Worm (Caenorhabditis elegans): ENCODE data around the gene nsy-7.
A peak's percentile ranks its signal among the peaks of the same experiment; 100 is the strongest.

nsy-7 gene

ce11 chrIV:8062359-8062758, 24.1 kb downstream of the nsy-7 start, which contains the start of gene sax-7:
Gene sax-7, plus strand, starts transcription at chrIV:8062659.
- TF ChIP-seq elt-3 (tag; optimal IDR thresholded peaks at IDR 0.05) (no peak), nhr-20 (tag; optimal IDR thresholded peaks at IDR 0.05) (no peak), nhr-85 (tag) (no peak), mab-9 (GFP tag; IDR thresholded peaks at IDR 0.05) (no peak), grh-1 (GFP tag; IDR thresholded peaks at IDR 0.05) (no peak), mef-2 (tag; optimal IDR thresholded peaks at IDR 0.05) (no peak), fkh-4 (tag; optimal IDR thresholded peaks at IDR 0.05; ENCODE audit: borderline replicate concordance) (no peak), zip-4 (GFP tag; optimal IDR thresholded peaks at IDR 0.05) (no peak), blmp-1 (tag; optimal IDR thresholded peaks at IDR 0.05) (no peak)

- TF ChIP-seq vab-15 (tag; optimal IDR thresholded peaks at IDR 0.05) (no peak), fos-1 (tag; optimal IDR thresholded peaks at IDR 0.05) (no peak), aha-1 (tag; optimal IDR thresholded peaks at IDR 0.05) (no peak), jun-1 (tag; optimal IDR thresholded peaks at IDR 0.05) (no peak), nhr-71 (tag; optimal IDR thresholded peaks at IDR 0.05) (no peak), nhr-20 (tag; optimal IDR thresholded peaks at IDR 0.05) (no peak), ces-1 (GFP tag; optimal IDR thresholded peaks at IDR 0.05) (no peak), elt-3 (tag; optimal IDR thresholded peaks at IDR 0.05) (no peak), C34B4.2 (tag; optimal IDR thresholded peaks at IDR 0.05) (no peak), ceh-8 (GFP tag; optimal IDR thresholded peaks at IDR 0.05) (no peak), irx-1 (tag; optimal IDR thresholded peaks at IDR 0.05) (no peak), ama-1 (optimal IDR thresholded peaks at IDR 0.05) (no peak), tbx-2 (tag; optimal IDR thresholded peaks at IDR 0.05) (no peak), dsc-1 (tag; optimal IDR thresholded peaks at IDR 0.05) (no peak), efl-3 (GFP tag; optimal IDR thresholded peaks at IDR 0.05) (no peak), nhr-12 (tag; optimal IDR thresholded peaks at IDR 0.05) (no peak), mab-9 (GFP tag; IDR thresholded peaks at IDR 0.05) (no peak), ztf-11 (tag; optimal IDR thresholded peaks at IDR 0.05) (no peak)
These were observed 25.2 kb downstream of the nsy-7 start for ce11 chrIV:8061267-8061666.

- TF ChIP-seq mef-2 (tag; optimal IDR thresholded peaks at IDR 0.05) (no peak), nhr-77 (tag; optimal IDR thresholded peaks at IDR 0.05) (no peak), lin-14 (GFP tag; optimal IDR thresholded peaks at IDR 0.05) (peak; percentile 25)
These were observed 32.5 kb downstream of the nsy-7 start for ce11 chrIV:8053955-8054354.

- peak; percentile 61 for TF ChIP-seq lin-14 (GFP tag; optimal IDR thresholded peaks at IDR 0.05)
- no peak for TF ChIP-seq dsc-1 (tag; optimal IDR thresholded peaks at IDR 0.05)
- TF ChIP-seq isw-1 (GFP tag; IDR thresholded peaks at IDR 0.05): no peak
These were observed 33.8 kb downstream of the nsy-7 start for ce11 chrIV:8052694-8053093.

- TF ChIP-seq lin-14 (GFP tag; optimal IDR thresholded peaks at IDR 0.05) (no peak), elt-3 (tag; optimal IDR thresholded peaks at IDR 0.05) (no peak), C16A3.4 (tag; optimal IDR thresholded peaks at IDR 0.05) (no peak), C04F5.9 (tag; optimal IDR thresholded peaks at IDR 0.05) (no peak), rnt-1 (tag; optimal IDR thresholded peaks at IDR 0.05) (no peak), dsc-1 (tag; optimal IDR thresholded peaks at IDR 0.05) (no peak), C34B4.2 (tag; optimal IDR thresholded peaks at IDR 0.05) (no peak), dpl-1 (GFP tag; optimal IDR thresholded peaks at IDR 0.05) (no peak), zip-4 (GFP tag; optimal IDR thresholded peaks at IDR 0.05) (no peak), sptf-1 (tag; optimal IDR thresholded peaks at IDR 0.05) (no peak), nhr-20 (tag; optimal IDR thresholded peaks at IDR 0.05) (no peak), mef-2 (tag; optimal IDR thresholded peaks at IDR 0.05) (no peak), snu-23 (GFP tag; optimal IDR thresholded peaks at IDR 0.05) (no peak), tlp-1 (tag; optimal IDR thresholded peaks at IDR 0.05) (no peak), zag-1 (tag; optimal IDR thresholded peaks at IDR 0.05) (no peak), mab-9 (GFP tag; IDR thresholded peaks at IDR 0.05) (no peak)
These were observed 38.4 kb downstream of the nsy-7 start for ce11 chrIV:8048083-8048482.
